Worm (Caenorhabditis elegans): ENCODE results near the gene trr-1.
A peak's percentile ranks its signal among the peaks of the same experiment; 100 is the strongest.

The trr-1 gene

DNA sequence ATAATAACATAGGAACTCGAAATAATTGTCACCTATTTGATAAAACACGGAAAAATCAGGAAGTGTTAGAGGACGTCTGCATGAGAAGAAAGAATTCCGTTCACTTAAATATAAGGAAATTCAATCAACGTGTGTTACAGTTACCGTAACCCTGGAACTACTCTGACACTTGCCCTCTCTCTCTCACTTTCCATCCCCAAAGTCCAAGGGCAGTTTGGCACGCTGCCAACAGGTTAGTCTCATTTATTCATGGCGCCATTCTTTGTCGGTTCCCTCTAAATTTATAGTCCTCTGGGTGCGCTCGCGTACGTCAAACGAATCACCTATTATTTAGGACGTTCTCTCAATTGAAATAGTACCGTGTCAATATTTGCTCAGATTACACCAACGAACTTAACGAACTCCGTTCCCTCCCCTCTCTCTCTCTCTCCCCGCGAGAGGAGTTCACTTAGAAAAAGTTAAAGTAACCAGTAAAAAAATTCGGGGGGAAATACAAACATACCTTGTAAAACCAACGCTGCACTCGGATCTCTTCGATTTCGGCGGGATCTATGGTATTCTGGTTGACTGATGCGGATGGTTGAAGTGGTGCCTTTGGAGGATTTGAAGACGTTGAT, 55.0 kb downstream of the trr-1 start:
- TF ChIP-seq unc-62 (GFP tag; optimal IDR thresholded peaks at IDR 0.05), result no peak

DNA sequence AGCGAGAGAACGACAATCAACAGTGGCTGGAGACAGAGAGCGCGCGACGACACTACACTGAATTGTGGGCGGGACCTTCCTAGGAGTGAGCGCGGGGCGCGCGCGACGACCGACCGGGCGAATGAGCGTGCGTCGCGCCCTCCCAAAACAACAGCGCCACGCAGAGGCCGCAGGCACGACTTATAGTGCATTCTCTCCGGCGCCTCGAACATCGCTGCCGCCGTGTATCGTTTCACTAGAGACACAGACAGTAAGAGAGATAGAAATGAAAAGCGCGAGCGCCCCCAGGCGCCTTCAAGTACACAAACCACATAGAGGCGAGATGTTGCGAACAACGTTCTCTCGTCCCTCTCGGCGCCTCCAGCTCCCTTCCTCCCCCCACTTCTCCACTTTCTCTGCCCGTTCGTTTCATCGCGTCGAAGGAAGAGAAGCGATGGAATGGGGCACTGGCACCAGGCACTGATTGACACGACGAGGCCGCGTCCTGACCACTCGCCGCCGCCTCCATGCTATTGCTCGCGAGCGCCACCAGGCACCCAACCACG, 55.8 kb downstream of the trr-1 start:
- TF ChIP-seq unc-62 (GFP tag; optimal IDR thresholded peaks at IDR 0.05), result peak; percentile 2

DNA sequence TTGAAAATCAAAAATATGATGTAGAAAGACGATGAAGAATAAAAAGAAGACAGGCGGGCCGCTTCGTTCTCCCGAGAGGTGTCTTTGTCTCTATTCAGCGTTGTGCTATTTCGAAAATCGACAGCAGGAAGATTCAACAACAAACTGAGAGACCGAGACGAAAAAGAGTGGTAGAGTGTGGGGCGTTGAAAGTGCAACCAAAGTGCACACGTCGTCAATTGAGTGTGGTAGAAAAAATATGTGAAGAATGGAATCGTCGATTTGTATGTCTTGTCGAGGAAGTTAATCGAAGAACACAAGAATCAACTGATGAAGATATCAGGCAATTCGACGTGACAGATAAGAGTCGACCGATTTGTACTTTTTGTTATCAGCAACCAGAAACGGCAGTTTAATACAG, 56.6 kb downstream of the trr-1 start:
- no peak for TF ChIP-seq unc-62 (GFP tag; optimal IDR thresholded peaks at IDR 0.05)

DNA sequence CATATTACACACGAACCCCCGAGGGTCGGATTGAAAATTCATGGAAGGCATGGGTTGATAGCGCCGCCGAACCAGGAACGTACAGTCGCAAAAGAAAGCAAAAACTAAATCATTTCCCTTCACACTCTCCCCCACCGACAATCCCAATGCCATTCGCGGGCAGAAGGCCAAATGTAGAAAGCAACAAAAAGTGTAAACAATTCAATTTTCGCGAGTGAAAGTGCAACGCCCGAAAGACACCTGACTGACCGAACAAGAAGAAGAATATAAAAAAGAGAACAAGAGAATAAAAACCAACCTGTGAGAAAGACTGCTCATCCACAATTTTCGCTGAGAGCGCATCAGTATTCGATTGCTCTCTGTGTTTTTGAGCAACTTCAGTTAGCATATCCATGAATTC, 58.0 kb downstream of the trr-1 start:
- no peak for TF ChIP-seq unc-62 (GFP tag; optimal IDR thresholded peaks at IDR 0.05)

DNA sequence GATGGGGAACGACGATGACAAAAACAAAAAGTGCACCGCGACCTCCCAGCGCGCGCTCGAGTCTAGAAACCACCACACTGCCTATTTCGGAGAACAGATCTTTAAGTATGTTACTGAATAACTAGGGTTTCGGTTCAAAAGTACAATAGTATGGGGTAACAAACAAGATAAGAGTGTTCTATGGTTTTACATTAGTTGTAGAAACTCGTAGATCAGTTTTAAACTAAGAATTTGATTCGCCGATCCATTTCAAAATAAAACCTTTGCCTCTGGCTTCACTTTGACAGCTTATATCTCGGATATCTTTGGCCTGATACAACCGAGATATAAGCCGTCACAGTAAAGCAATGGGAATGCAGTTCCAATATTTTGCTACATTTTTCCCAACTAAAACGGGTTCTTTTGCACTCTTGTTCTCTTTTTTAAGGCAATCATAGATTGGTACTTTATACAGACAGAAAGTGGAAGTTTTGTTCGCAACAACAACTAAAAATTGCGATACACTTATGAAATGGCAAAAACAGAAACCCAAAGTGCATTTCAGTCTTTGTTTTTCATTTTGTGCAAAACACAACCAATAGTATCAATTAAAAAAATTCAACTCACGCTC, 59.3 kb downstream of the trr-1 start:
- TF ChIP-seq unc-62 (GFP tag; optimal IDR thresholded peaks at IDR 0.05), result no peak

DNA sequence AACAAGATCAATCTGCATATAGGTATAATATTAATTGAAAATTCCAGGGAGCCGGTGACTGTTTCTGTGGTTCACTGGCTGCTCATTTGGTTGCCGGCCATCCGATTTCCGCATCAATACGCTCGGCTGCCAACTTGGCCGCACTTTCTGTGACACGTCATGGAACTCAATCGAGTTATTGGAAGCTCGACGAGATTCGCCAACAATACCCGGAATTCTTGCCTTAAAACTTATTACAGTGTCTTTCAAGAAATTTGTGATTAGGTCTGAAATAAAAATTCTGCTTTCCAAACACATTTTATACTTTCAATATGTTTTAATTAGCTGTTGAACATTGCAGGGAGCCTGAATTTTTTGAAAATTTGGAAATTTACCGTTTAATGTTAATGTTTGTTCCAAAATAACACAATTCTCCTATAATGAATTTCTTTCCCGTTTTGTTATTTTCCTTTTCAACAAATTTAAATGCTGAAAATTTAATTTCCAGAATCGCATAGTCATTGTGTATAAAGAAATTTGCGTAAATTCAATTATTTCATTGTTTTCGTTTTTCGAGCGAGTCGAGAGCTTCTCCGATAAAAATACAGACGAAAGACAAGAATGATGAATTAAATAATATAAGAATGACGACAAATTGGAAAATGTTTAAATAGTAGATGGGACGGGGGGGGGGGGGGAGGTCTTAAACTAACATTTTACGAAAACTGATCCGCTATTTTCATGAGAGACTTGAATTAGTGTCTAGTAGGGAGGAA, 61.4 kb downstream of the trr-1 start:
- TF ChIP-seq unc-62 (GFP tag; optimal IDR thresholded peaks at IDR 0.05), result no peak

DNA sequence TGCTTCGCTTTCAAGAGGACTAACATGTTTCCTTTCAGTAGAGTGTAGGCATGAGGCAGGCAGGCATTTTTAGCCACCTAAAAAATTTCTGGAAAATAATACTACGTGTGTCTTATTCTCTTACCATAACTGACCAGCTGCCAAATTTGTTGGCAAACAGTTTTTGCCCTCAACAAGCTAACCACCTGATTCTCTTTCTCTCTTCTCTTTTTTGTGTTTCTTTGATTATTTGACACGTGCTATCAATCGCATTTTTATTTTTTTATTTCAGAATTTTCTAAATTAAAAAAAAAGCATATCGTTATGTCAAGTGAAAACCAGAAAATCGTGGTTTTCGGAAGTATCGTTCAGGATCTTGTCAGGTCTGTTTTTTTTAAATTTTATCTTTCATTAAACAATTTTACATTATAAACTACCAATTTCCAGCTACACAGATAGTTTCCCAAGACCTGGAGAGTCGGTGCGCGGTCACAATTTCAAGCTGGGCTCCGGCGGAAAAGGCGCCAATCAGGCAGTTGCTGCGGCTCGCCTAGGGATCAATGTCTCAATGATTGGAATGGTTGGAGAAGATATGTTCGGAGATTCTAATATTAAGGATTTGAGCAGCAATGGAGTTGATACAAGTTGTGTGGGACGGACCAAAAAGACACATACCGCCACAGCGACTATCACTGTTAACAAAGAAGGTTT, 63.5 kb downstream of the trr-1 start, which contains the start of gene F07A11.5:
TSS of gene F07A11.5 (plus strand) at position 267 of the 690 bp plus-strand sequence.
- no peak for TF ChIP-seq unc-62 (GFP tag; optimal IDR thresholded peaks at IDR 0.05)

Data from whole organism, dauer.